Fruit fly (Drosophila melanogaster) whole organism, embryonic: ENCODE measurements around the gene Gdi.

Experiments
- Blimp-1 ChIP-seq: fragments of 200-800 bp; sonication (Bioruptor generic); optimal IDR thresholded peaks from 3 replicates; lab custom pipeline; 2018; ENCODE audit warnings: missing biosample characterization, missing genetic modification characterization, mild to moderate bottlenecking, moderate library complexity, missing genetic modification reagents
- BtbVII ChIP-seq: fragments of 200-800 bp; sonication (Bioruptor generic); optimal IDR thresholded peaks from 3 replicates; lab custom pipeline; 2017; ENCODE audit warnings: missing biosample characterization, mild to moderate bottlenecking, missing genetic modification characterization
- CG10147 ChIP-seq: fragments of 200-800 bp; sonication (Bioruptor generic); optimal IDR thresholded peaks from 2 replicates; lab custom pipeline; 2019; ENCODE audit warnings: missing biosample characterization, mild to moderate bottlenecking, missing genetic modification characterization, moderate library complexity
- CG12299 ChIP-seq: fragments of 200-800 bp; sonication (Bioruptor generic); optimal IDR thresholded peaks from 2 replicates; lab custom pipeline; 2018; ENCODE audit warnings: missing biosample characterization, mild to moderate bottlenecking, missing genetic modification characterization
- CG12659 ChIP-seq: fragments of 200-800 bp; sonication (Bioruptor generic); optimal IDR thresholded peaks from 3 replicates; lab custom pipeline; 2017; ENCODE audit warnings: mild to moderate bottlenecking, missing biosample characterization, missing genetic modification reagents, missing genetic modification characterization
- CG13123 ChIP-seq: fragments of 200-800 bp; sonication (Bioruptor generic); optimal IDR thresholded peaks from 2 replicates; lab custom pipeline; 2016; ENCODE audit warnings: missing biosample characterization, missing genetic modification characterization
- CG13894 ChIP-seq: fragments of 200-800 bp; sonication (Bioruptor generic); optimal IDR thresholded peaks from 3 replicates; lab custom pipeline; 2018; ENCODE audit warnings: missing biosample characterization, mild to moderate bottlenecking, missing genetic modification characterization, moderate library complexity
- CG1603 ChIP-seq: fragments of 200-800 bp; sonication (Bioruptor generic); optimal IDR thresholded peaks from 2 replicates; lab custom pipeline; 2019; ENCODE audit warnings: missing biosample characterization, mild to moderate bottlenecking, missing genetic modification characterization, moderate library complexity
- CG17568 ChIP-seq: fragments of 200-800 bp; sonication (Bioruptor generic); optimal IDR thresholded peaks from 2 replicates; lab custom pipeline; 2018; ENCODE audit warnings: missing biosample characterization, mild to moderate bottlenecking, missing genetic modification characterization, moderate library complexity
- CG17829 ChIP-seq: fragments of 200-800 bp; optimal IDR thresholded peaks from 2 replicates; lab custom pipeline; 2019; ENCODE audit warnings: missing biosample characterization, mild to moderate bottlenecking, missing genetic modification characterization, moderate library complexity
- CG2199 ChIP-seq: fragments of 200-800 bp; sonication (Bioruptor generic); IDR thresholded peaks from 3 replicates; pipeline ENCODE4 v1.3.6; 2022; ENCODE audit warnings: missing biosample characterization, missing genetic modification characterization
- CG34224 ChIP-seq: fragments of 200-800 bp; sonication (Bioruptor generic); IDR thresholded peaks from 3 replicates; pipeline ENCODE4 v1.3.6; 2022; ENCODE audit warnings: missing biosample characterization, missing genetic modification characterization; ENCODE audit not compliant: partially characterized antibody
- CG7357 ChIP-seq: fragments of 200-800 bp; sonication (Bioruptor generic); IDR thresholded peaks from 3 replicates; pipeline ENCODE4 v1.3.6; 2022; ENCODE audit warnings: missing biosample characterization, missing genetic modification characterization
- CG8924 ChIP-seq: fragments of 200-800 bp; optimal IDR thresholded peaks from 3 replicates; lab custom pipeline; 2019; ENCODE audit warnings: missing biosample characterization, mild to moderate bottlenecking, missing genetic modification characterization, moderate library complexity
- Dbx ChIP-seq: fragments of 200-800 bp; sonication (Bioruptor generic); IDR thresholded peaks from 3 replicates; pipeline ENCODE4 v1.3.6; 2022; ENCODE audit warnings: missing biosample characterization, missing genetic modification characterization
- Fer1 ChIP-seq: fragments of 200-800 bp; sonication (Bioruptor generic); optimal IDR thresholded peaks from 2 replicates; lab custom pipeline; 2017; ENCODE audit warnings: missing biosample characterization, mild to moderate bottlenecking, missing genetic modification characterization
- Fer3 ChIP-seq: fragments of 200-800 bp; sonication (Bioruptor generic); optimal IDR thresholded peaks from 2 replicates; lab custom pipeline; 2018; ENCODE audit warnings: missing biosample characterization, mild to moderate bottlenecking, missing genetic modification characterization, moderate library complexity
- HmgZ ChIP-seq: fragments of 200-800 bp; sonication (Bioruptor generic); optimal IDR thresholded peaks from 2 replicates; lab custom pipeline; 2018; ENCODE audit warnings: missing biosample characterization, mild to moderate bottlenecking, missing genetic modification characterization
- Jarid2 ChIP-seq: fragments of 200-800 bp; sonication (Bioruptor generic); optimal IDR thresholded peaks from 3 replicates; lab custom pipeline; 2017; ENCODE audit warnings: mild to moderate bottlenecking, missing biosample characterization, missing genetic modification reagents, missing genetic modification characterization
- MBD-R2 ChIP-seq: fragments of 200-800 bp; sonication (Bioruptor generic); IDR thresholded peaks from 2 replicates; pipeline ENCODE4 v1.3.6; 2022; ENCODE audit warnings: missing biosample characterization, missing genetic modification characterization
- Max ChIP-seq: fragments of 200-800 bp; sonication (Bioruptor generic); optimal IDR thresholded peaks from 2 replicates; lab custom pipeline; 2016; ENCODE audit warnings: missing biosample characterization, mild to moderate bottlenecking, missing genetic modification characterization
- Med ChIP-seq: fragments of 200-800 bp; sonication (Bioruptor generic); peaks from one replicate; lab custom pipeline; 2016; ENCODE audit warnings: missing biosample characterization, missing genetic modification characterization, mild to moderate bottlenecking, inconsistent platforms, moderate library complexity
- Pdp1 ChIP-seq, 2 experiments: fragments of 200-800 bp; sonication (Bioruptor generic); optimal IDR thresholded peaks; 3 replicates each; lab custom pipeline; 2016; ENCODE audit warnings: missing biosample characterization in 2 of 2, missing genetic modification characterization in 2 of 2, mild to moderate bottlenecking in 1 of 2, moderate library complexity in 1 of 2
- Rfx ChIP-seq: fragments of 200-800 bp; sonication (Bioruptor generic); IDR thresholded peaks from 2 replicates; pipeline ENCODE4 v1.3.6; 2022; ENCODE audit warnings: missing biosample characterization, missing genetic modification characterization
- bbx ChIP-seq: fragments of 200-800 bp; sonication (Bioruptor generic); IDR thresholded peaks from 2 replicates; pipeline ENCODE4 v1.3.6; 2022; ENCODE audit warnings: missing biosample characterization, missing genetic modification characterization; ENCODE audit not compliant: partially characterized antibody
- cg ChIP-seq: fragments of 200-800 bp; sonication (Bioruptor generic); optimal IDR thresholded peaks from 3 replicates; lab custom pipeline; 2019; ENCODE audit warnings: missing biosample characterization, mild to moderate bottlenecking, missing genetic modification characterization, moderate library complexity
- chm ChIP-seq: fragments of 200-800 bp; sonication (Bioruptor generic); IDR thresholded peaks from 2 replicates; pipeline ENCODE4 v1.3.6; 2022; ENCODE audit warnings: missing biosample characterization, missing genetic modification characterization
- ci ChIP-seq: fragments of 200-800 bp; sonication (Bioruptor generic); IDR thresholded peaks from 3 replicates; pipeline ENCODE4 v1.3.6; 2022; ENCODE audit warnings: missing biosample characterization, missing genetic modification characterization
- gfzf ChIP-seq: fragments of 200-800 bp; sonication (Bioruptor generic); optimal IDR thresholded peaks from 2 replicates; lab custom pipeline; 2016; ENCODE audit warnings: missing biosample characterization, mild to moderate bottlenecking, missing genetic modification characterization, moderate library complexity
- gro ChIP-seq: fragments of 200-800 bp; sonication (Bioruptor generic); optimal IDR thresholded peaks from 2 replicates; lab custom pipeline; 2016; ENCODE audit warnings: missing biosample characterization, missing genetic modification characterization
- kni ChIP-seq: fragments of 200-800 bp; sonication (Bioruptor generic); optimal IDR thresholded peaks from 3 replicates; lab custom pipeline; 2017; ENCODE audit warnings: mild to moderate bottlenecking, missing biosample characterization, missing genetic modification reagents, missing genetic modification characterization
- lab ChIP-seq: fragments of 200-800 bp; sonication (Bioruptor generic); optimal IDR thresholded peaks from 3 replicates; lab custom pipeline; 2017; ENCODE audit warnings: missing biosample characterization, missing genetic modification characterization, mild to moderate bottlenecking, moderate library complexity, missing genetic modification reagents
- nau ChIP-seq: fragments of 200-800 bp; sonication (Bioruptor generic); optimal IDR thresholded peaks from 3 replicates; lab custom pipeline; 2017; ENCODE audit warnings: missing biosample characterization, mild to moderate bottlenecking, missing genetic modification characterization, missing genetic modification reagents
- nom ChIP-seq: fragments of 200-800 bp; sonication (Bioruptor generic); optimal IDR thresholded peaks from 2 replicates; lab custom pipeline; 2017; ENCODE audit warnings: missing biosample characterization, missing genetic modification characterization, mild to moderate bottlenecking, moderate library complexity, missing genetic modification reagents
- prd ChIP-seq, 3 experiments: fragments of >200 bp in 2 of 3; fragments of 200-800 bp in 1 of 3; sonication (Bioruptor generic) in 1 of 3; optimal IDR thresholded peaks in 2 of 3; IDR thresholded peaks in 1 of 3; 2 replicates in 2 of 3; 3 replicates in 1 of 3; pipeline versions ENCODE4 v1.3.6 to Lab custom; 2017 to 2022; ENCODE audit warnings: missing biosample characterization in 1 of 3, missing genetic modification characterization in 1 of 3
- pzg ChIP-seq: fragments of 200-800 bp; sonication (Bioruptor generic); optimal IDR thresholded peaks from 3 replicates; lab custom pipeline; 2018; ENCODE audit warnings: missing biosample characterization, mild to moderate bottlenecking, missing genetic modification characterization, moderate library complexity
- ro ChIP-seq: fragments of 200-800 bp; sonication (Bioruptor generic); IDR thresholded peaks from 2 replicates; pipeline ENCODE4 v1.3.6; 2022; ENCODE audit warnings: missing biosample characterization, missing genetic modification characterization
- run ChIP-seq: fragments of 200-800 bp; sonication (Bioruptor generic); optimal IDR thresholded peaks from 3 replicates; lab custom pipeline; 2018; ENCODE audit warnings: missing biosample characterization, mild to moderate bottlenecking, missing genetic modification characterization
- sens ChIP-seq: fragments of 200-800 bp; sonication (Bioruptor generic); peaks from one replicate; lab custom pipeline; 2016; ENCODE audit warnings: missing biosample characterization, missing genetic modification characterization
- sob ChIP-seq: fragments of 200-800 bp; sonication (Bioruptor generic); IDR thresholded peaks from 2 replicates; pipeline ENCODE4 v1.3.6; 2022; ENCODE audit warnings: missing biosample characterization, missing genetic modification characterization
- stwl ChIP-seq: fragments of 200-800 bp; sonication (Bioruptor generic); optimal IDR thresholded peaks from 3 replicates; lab custom pipeline; 2018; ENCODE audit warnings: missing biosample characterization, mild to moderate bottlenecking, missing genetic modification characterization, moderate library complexity
- tna ChIP-seq: fragments of 200-800 bp; sonication (Bioruptor generic); IDR thresholded peaks from 2 replicates; pipeline ENCODE4 v1.3.6; 2022; ENCODE audit warnings: missing biosample characterization, missing genetic modification characterization; ENCODE audit not compliant: partially characterized antibody
- unc-4 ChIP-seq: fragments of 200-800 bp; sonication (Bioruptor generic); IDR thresholded peaks from 2 replicates; pipeline ENCODE4 v1.3.6; 2022; ENCODE audit warnings: missing biosample characterization, missing genetic modification characterization; ENCODE audit not compliant: partially characterized antibody
- vnd ChIP-seq: fragments of 200-800 bp; sonication (Bioruptor generic); IDR thresholded peaks from 3 replicates; pipeline ENCODE4 v1.3.6; 2022; ENCODE audit warnings: missing biosample characterization, missing genetic modification characterization; ENCODE audit not compliant: partially characterized antibody
- wek ChIP-seq: fragments of 200-800 bp; sonication (Bioruptor generic); optimal IDR thresholded peaks from 3 replicates; lab custom pipeline; 2018; ENCODE audit warnings: missing biosample characterization, mild to moderate bottlenecking, missing genetic modification characterization, moderate library complexity

Gene Gdi

DNA sequence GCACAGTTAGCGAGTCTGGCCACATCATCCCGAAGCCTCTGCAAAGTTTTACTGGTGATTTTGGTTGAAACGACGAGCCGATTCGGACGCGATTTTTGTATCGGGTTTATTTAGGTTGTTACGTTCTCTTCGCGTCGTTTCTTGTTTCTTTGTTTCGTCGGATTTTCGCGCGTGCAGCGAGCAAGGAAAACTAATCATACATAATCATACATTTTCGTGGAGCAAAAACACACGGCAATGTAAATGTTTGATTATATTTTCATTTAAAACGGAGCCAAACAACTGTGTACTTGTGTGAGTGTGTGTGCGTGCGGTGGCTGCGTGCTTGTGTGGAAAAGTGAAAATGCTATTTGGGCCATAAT lies 723 bp upstream of the Gdi start, which contains the start of gene CG33298 (continued):
- TF ChIP-seq chm (GFP tag; lab: Robert Waterston, UW) (peak; percentile 75), sens (GFP tag; lab: Kevin White, UChicago) (peak; percentile 78), BtbVII (GFP tag; lab: Kevin White, UChicago) (no peak), CG17568 (GFP tag; lab: Kevin White, UChicago) (peak; percentile 44), nom (peak; percentile 26), lab (peak; percentile 34), Fer3 (tag; lab: Kevin White, UChicago) (no peak), tna (GFP tag; lab: Robert Waterston, UW) (no peak), Dbx (GFP tag; lab: Robert Waterston, UW) (0 out of 3 replicates have a peak, but pooled peaks have one; percentile 11), CG1603 (tag; lab: Kevin White, UChicago) (peak; percentile 6), Rfx (GFP tag; lab: Robert Waterston, UW) (peak; percentile 18; the same call in 1 of the 2 replicates), run (tag; lab: Kevin White, UChicago) (no peak), MBD-R2 (GFP tag; lab: Robert Waterston, UW) (peak; percentile 17; the same call in 1 of the 2 replicates), ci (GFP tag; lab: Robert Waterston, UW) (0 out of 3 replicates have a peak, but pooled peaks have one; percentile 8), CG12299 (peak; percentile 36), Max (GFP tag; lab: Kevin White, UChicago) (no peak), CG13123 (GFP tag; lab: Kevin White, UChicago) (no peak), Blimp-1 (GFP tag; lab: Kevin White, UChicago) (peak; percentile 72), ro (GFP tag; lab: Robert Waterston, UW) (no peak), cg (peak; percentile 80), Jarid2 (GFP tag; lab: Kevin White, UChicago) (peak; percentile 84), pzg (GFP tag; lab: Kevin White, UChicago) (peak; percentile 52), prd (optimal IDR thresholded peaks at IDR 0.05; lab: Kevin White, UChicago) (no peak), prd (GFP tag; IDR thresholded peaks at IDR 0.05; lab: Robert Waterston, UW) (no peak), CG7357 (GFP tag; lab: Robert Waterston, UW) (no peak), gfzf (GFP tag; lab: Kevin White, UChicago) (peak; percentile 57), unc-4 (GFP tag; lab: Robert Waterston, UW) (peak; percentile 33; the same call in 1 of the 2 replicates), kni (peak; percentile 40), HmgZ (tag; lab: Kevin White, UChicago) (peak; percentile 1), nau (GFP tag; lab: Kevin White, UChicago) (peak; percentile 15), bbx (GFP tag; lab: Robert Waterston, UW) (peak; percentile 61; the same call in 1 of the 2 replicates), CG13894 (tag; lab: Kevin White, UChicago) (peak; percentile 43), sob (GFP tag; lab: Robert Waterston, UW) (peak; percentile 31; the same call in 1 of the 2 replicates), vnd (GFP tag; lab: Robert Waterston, UW) (no peak), CG10147 (GFP tag; lab: Kevin White, UChicago) (peak; percentile 32), wek (GFP tag; lab: Kevin White, UChicago) (peak; percentile 93), Pdp1 (GFP tag; optimal IDR thresholded peaks at IDR 0.05; lab: Kevin White, UChicago) (peak in 1 of 2 experiments; percentile 28), Med (GFP tag; lab: Kevin White, UChicago) (peak; percentile 37), CG2199 (GFP tag; lab: Robert Waterston, UW) (peak; percentile 54; the same call in 1 of the 3 replicates), CG12659 (GFP tag; lab: Kevin White, UChicago) (peak; percentile 39), stwl (tag; lab: Kevin White, UChicago) (peak; percentile 37), Fer1 (GFP tag; lab: Kevin White, UChicago) (peak; percentile 19), CG34224 (GFP tag; lab: Robert Waterston, UW) (no peak; the same call in 2 of the 3 replicates), gro (GFP tag; lab: Kevin White, UChicago) (peak; percentile 29), CG8924 (tag; lab: Kevin White, UChicago) (peak; percentile 25), CG17829 (tag; lab: Kevin White, UChicago) (peak; percentile 6)
- TF ChIP-seq, all 482 proteins: peak for 55
